Fruit fly (Drosophila melanogaster) whole organism, embryonic: Measurements from ENCODE around the gene fwd.

Source experiments
- Antp ChIP-seq: fragments of 200-800 bp; sonication (Bioruptor generic); optimal IDR thresholded peaks from 3 replicates; lab custom pipeline; 2016; ENCODE audit warnings: missing biosample characterization, missing genetic modification characterization
- CG11093 ChIP-seq: fragments of 200-800 bp; sonication (Bioruptor generic); IDR thresholded peaks from 3 replicates; pipeline ENCODE4 v1.3.6; 2022; ENCODE audit warnings: missing biosample characterization, missing genetic modification characterization
- CG11398 ChIP-seq: fragments of 200-800 bp; sonication (Bioruptor generic); optimal IDR thresholded peaks from 2 replicates; lab custom pipeline; 2016; ENCODE audit warnings: missing biosample characterization, missing genetic modification characterization
- CG13123 ChIP-seq: fragments of 200-800 bp; sonication (Bioruptor generic); optimal IDR thresholded peaks from 2 replicates; lab custom pipeline; 2016; ENCODE audit warnings: missing biosample characterization, missing genetic modification characterization
- CG15696 ChIP-seq: fragments of 200-800 bp; sonication (Bioruptor generic); optimal IDR thresholded peaks from 2 replicates; lab custom pipeline; 2019; ENCODE audit warnings: missing biosample characterization, mild to moderate bottlenecking, missing genetic modification characterization, moderate library complexity
- CG1602 ChIP-seq: fragments of 200-800 bp; sonication (Bioruptor generic); optimal IDR thresholded peaks from 3 replicates; lab custom pipeline; 2016; ENCODE audit warnings: missing biosample characterization, missing genetic modification characterization
- CG17359 ChIP-seq: fragments of 200-800 bp; sonication (Bioruptor generic); optimal IDR thresholded peaks from 3 replicates; lab custom pipeline; 2018; ENCODE audit warnings: missing biosample characterization, mild to moderate bottlenecking, missing genetic modification characterization, moderate library complexity
- CG2875 ChIP-seq: fragments of 200-800 bp; sonication (Bioruptor generic); optimal IDR thresholded peaks from 2 replicates; lab custom pipeline; 2017; ENCODE audit warnings: missing biosample characterization, mild to moderate bottlenecking, missing genetic modification characterization, missing genetic modification reagents
- CG33213 ChIP-seq: fragments of 200-800 bp; sonication (Bioruptor generic); optimal IDR thresholded peaks from 3 replicates; lab custom pipeline; 2016; ENCODE audit warnings: missing biosample characterization, missing genetic modification characterization
- CG3847 ChIP-seq: fragments of 200-800 bp; sonication (Bioruptor generic); IDR thresholded peaks from 2 replicates; pipeline ENCODE4 v1.3.6; 2022; ENCODE audit warnings: missing biosample characterization, missing genetic modification characterization
- CG4328 ChIP-seq: fragments of 200-800 bp; sonication (Bioruptor generic); optimal IDR thresholded peaks from 3 replicates; lab custom pipeline; 2017; ENCODE audit warnings: missing biosample characterization, missing genetic modification reagents, missing genetic modification characterization
- CG5953 ChIP-seq: fragments of 200-800 bp; sonication (Bioruptor generic); IDR thresholded peaks from 2 replicates; pipeline ENCODE4 v1.3.6; 2022; ENCODE audit warnings: missing biosample characterization, missing genetic modification characterization
- CG8765 ChIP-seq: fragments of 200-800 bp; sonication (Bioruptor generic); IDR thresholded peaks from 2 replicates; pipeline ENCODE4 v1.3.6; 2022; ENCODE audit warnings: missing biosample characterization, missing genetic modification characterization
- CG9932 ChIP-seq: fragments of 200-800 bp; sonication (Bioruptor generic); IDR thresholded peaks from 2 replicates; pipeline ENCODE4 v1.3.6; 2022; ENCODE audit warnings: missing biosample characterization, missing genetic modification characterization
- Dek ChIP-seq: fragments of 200-800 bp; sonication (Bioruptor generic); optimal IDR thresholded peaks from 3 replicates; lab custom pipeline; 2019; ENCODE audit warnings: missing biosample characterization, mild to moderate bottlenecking, missing genetic modification characterization, moderate library complexity
- Dref ChIP-seq: fragments of 200-800 bp; sonication (Bioruptor generic); IDR thresholded peaks from 2 replicates; pipeline ENCODE4 v1.3.6; 2022; ENCODE audit warnings: missing biosample characterization, missing genetic modification characterization
- Drgx ChIP-seq: fragments of 200-800 bp; sonication (Bioruptor generic); IDR thresholded peaks from 2 replicates; pipeline ENCODE4 v1.3.6; 2022; ENCODE audit warnings: missing biosample characterization, missing genetic modification characterization
- HLHmδ ChIP-seq: fragments of 200-800 bp; sonication (Bioruptor generic); optimal IDR thresholded peaks from 2 replicates; lab custom pipeline; 2018; ENCODE audit warnings: missing biosample characterization, mild to moderate bottlenecking, missing genetic modification characterization, moderate library complexity
- MESR4 ChIP-seq: fragments of 200-800 bp; sonication (Bioruptor generic); optimal IDR thresholded peaks from 2 replicates; lab custom pipeline; 2018; ENCODE audit warnings: missing biosample characterization, mild to moderate bottlenecking, missing genetic modification characterization, moderate library complexity
- Mad ChIP-seq: fragments of 200-800 bp; sonication (Bioruptor generic); optimal IDR thresholded peaks from 2 replicates; lab custom pipeline; 2016; ENCODE audit warnings: missing biosample characterization, missing genetic modification characterization
- Neu2 ChIP-seq: fragments of 200-800 bp; sonication (Bioruptor generic); optimal IDR thresholded peaks from 3 replicates; lab custom pipeline; 2016; ENCODE audit warnings: missing biosample characterization, missing genetic modification characterization, borderline replicate concordance
- Optix ChIP-seq: fragments of 200-800 bp; sonication (Bioruptor generic); IDR thresholded peaks from 3 replicates; pipeline ENCODE4 v1.3.6; 2022; ENCODE audit warnings: missing biosample characterization, missing genetic modification characterization
- Poxn ChIP-seq: fragments of 200-800 bp; sonication (Bioruptor generic); IDR thresholded peaks from 2 replicates; pipeline ENCODE4 v1.3.6; 2022; ENCODE audit warnings: missing biosample characterization, missing genetic modification characterization
- Six4 ChIP-seq: fragments of 200-800 bp; sonication (Bioruptor generic); optimal IDR thresholded peaks from 2 replicates; lab custom pipeline; 2016; ENCODE audit warnings: missing biosample characterization, missing genetic modification characterization
- Sry-δ ChIP-seq: fragments of 200-800 bp; sonication (Bioruptor generic); optimal IDR thresholded peaks from 2 replicates; lab custom pipeline; 2016; ENCODE audit warnings: missing biosample characterization, missing genetic modification characterization
- Trl ChIP-seq, 3 experiments: fragments of >200 bp in 2 of 3; fragments of 200-800 bp in 1 of 3; sonication (Bioruptor generic) in 1 of 3; optimal IDR thresholded peaks; 2 replicates in 1 of 3; 3 replicates in 2 of 3; lab custom pipeline; 2016 to 2017; ENCODE audit warnings: missing biosample characterization in 1 of 3, missing genetic modification characterization in 1 of 3
- Xbp1 ChIP-seq: fragments of 200-800 bp; sonication (Bioruptor generic); optimal IDR thresholded peaks from 3 replicates; lab custom pipeline; 2016; ENCODE audit warnings: missing biosample characterization, mild to moderate bottlenecking, missing genetic modification characterization
- bsh ChIP-seq, 2 experiments: fragments of 200-800 bp; sonication (Bioruptor generic); optimal IDR thresholded peaks; 2 replicates each; lab custom pipeline; 2017 to 2018; ENCODE audit warnings: mild to moderate bottlenecking in 2 of 2, missing biosample characterization in 2 of 2, missing genetic modification characterization in 2 of 2, moderate library complexity in 1 of 2
- chif ChIP-seq, 2 experiments: fragments of 200-800 bp; sonication (Bioruptor generic); optimal IDR thresholded peaks; 3 replicates each; lab custom pipeline; 2016; ENCODE audit warnings: missing biosample characterization in 2 of 2, missing genetic modification characterization in 2 of 2
- crol ChIP-seq: fragments of 200-800 bp; sonication (Bioruptor generic); IDR thresholded peaks from 2 replicates; pipeline ENCODE4 v1.3.6; 2022; ENCODE audit warnings: missing biosample characterization, missing genetic modification characterization
- dati ChIP-seq: fragments of 200-800 bp; sonication (Bioruptor generic); IDR thresholded peaks from 2 replicates; pipeline ENCODE4 v1.3.6; 2022; ENCODE audit warnings: missing biosample characterization, missing genetic modification characterization
- jumu ChIP-seq: fragments of 200-800 bp; sonication (Bioruptor generic); optimal IDR thresholded peaks from 3 replicates; lab custom pipeline; 2016; ENCODE audit warnings: missing biosample characterization, missing genetic modification characterization
- kay ChIP-seq: fragments of 200-800 bp; sonication (Bioruptor generic); optimal IDR thresholded peaks from 2 replicates; lab custom pipeline; 2016; ENCODE audit warnings: missing biosample characterization, missing genetic modification characterization
- lov ChIP-seq, 2 experiments: fragments of 200-800 bp in 1 of 2; fragments of >200 bp in 1 of 2; sonication (Bioruptor generic) in 1 of 2; IDR thresholded peaks in 1 of 2; optimal IDR thresholded peaks in 1 of 2; 2 replicates in 1 of 2; 3 replicates in 1 of 2; pipeline versions ENCODE4 v1.3.6 to Lab custom; 2017 to 2022; ENCODE audit warnings: missing biosample characterization in 1 of 2, missing genetic modification characterization in 1 of 2
- nom ChIP-seq: fragments of 200-800 bp; sonication (Bioruptor generic); optimal IDR thresholded peaks from 2 replicates; lab custom pipeline; 2017; ENCODE audit warnings: missing biosample characterization, missing genetic modification characterization, mild to moderate bottlenecking, moderate library complexity, missing genetic modification reagents
- org-1 ChIP-seq: fragments of 200-800 bp; sonication (Bioruptor generic); optimal IDR thresholded peaks from 2 replicates; lab custom pipeline; 2017; ENCODE audit warnings: missing biosample characterization, missing genetic modification characterization
- pb ChIP-seq: fragments of 200-800 bp; sonication (Bioruptor generic); optimal IDR thresholded peaks from 3 replicates; lab custom pipeline; 2016; ENCODE audit warnings: missing biosample characterization, missing genetic modification characterization
- pnt ChIP-seq: fragments of 200-800 bp; sonication (Bioruptor generic); optimal IDR thresholded peaks from 3 replicates; lab custom pipeline; 2016; ENCODE audit warnings: missing biosample characterization, missing genetic modification characterization
- pum ChIP-seq: fragments of 200-800 bp; sonication (Bioruptor generic); optimal IDR thresholded peaks from 2 replicates; lab custom pipeline; 2016; ENCODE audit warnings: missing biosample characterization, missing genetic modification characterization
- repo ChIP-seq: fragments of 200-800 bp; sonication (Bioruptor generic); optimal IDR thresholded peaks from 2 replicates; lab custom pipeline; 2016; ENCODE audit warnings: missing biosample characterization, missing genetic modification characterization
- salm ChIP-seq: fragments of 200-800 bp; sonication (Bioruptor generic); optimal IDR thresholded peaks from 2 replicates; lab custom pipeline; 2018; ENCODE audit warnings: missing biosample characterization, mild to moderate bottlenecking, missing genetic modification characterization
- sna ChIP-seq: fragments of 200-800 bp; sonication (Bioruptor generic); IDR thresholded peaks from 2 replicates; pipeline ENCODE4 v1.3.6; 2022; ENCODE audit warnings: missing biosample characterization, missing genetic modification characterization; ENCODE audit not compliant: partially characterized antibody
- sqz ChIP-seq: fragments of 200-800 bp; sonication (Bioruptor generic); optimal IDR thresholded peaks from 3 replicates; lab custom pipeline; 2018; ENCODE audit warnings: missing biosample characterization, mild to moderate bottlenecking, missing genetic modification characterization
- tio ChIP-seq: fragments of 200-800 bp; sonication (Bioruptor generic); optimal IDR thresholded peaks from 2 replicates; lab custom pipeline; 2017; ENCODE audit warnings: missing biosample characterization, missing genetic modification characterization, inconsistent platforms
- tll ChIP-seq, 2 experiments: fragments of 200-800 bp in 1 of 2; fragments of >200 bp in 1 of 2; sonication (Bioruptor generic) in 1 of 2; optimal IDR thresholded peaks; 2 replicates each; lab custom pipeline; 2017 to 2019; ENCODE audit warnings: missing biosample characterization in 2 of 2, missing genetic modification characterization in 2 of 2, mild to moderate bottlenecking in 1 of 2, moderate library complexity in 1 of 2
- twi ChIP-seq: fragments of 200-800 bp; optimal IDR thresholded peaks from 2 replicates; lab custom pipeline; 2019; ENCODE audit warnings: missing biosample characterization, mild to moderate bottlenecking, missing genetic modification characterization, moderate library complexity

Gene fwd

dm6 chr3L:271501-272249 lies 48.0 kb downstream of the fwd start (continued):
- TF ChIP-seq Mad (GFP tag; lab: Kevin White, UChicago) (no peak), crol (GFP tag; lab: Robert Waterston, UW) (no peak), HLHmδ (GFP tag; lab: Kevin White, UChicago) (peak; percentile 75), twi (tag; lab: Kevin White, UChicago) (peak; percentile 93), pnt (GFP tag; lab: Kevin White, UChicago) (no peak), Trl (optimal IDR thresholded peaks at IDR 0.05; lab: Kevin White, UChicago) (peak; percentile 88 to 91), Trl (GFP tag; optimal IDR thresholded peaks at IDR 0.05; lab: Kevin White, UChicago) (no peak), bsh (GFP tag; optimal IDR thresholded peaks at IDR 0.05; lab: Kevin White, UChicago) (no peak), nom (peak; percentile 43)

- peak; percentile 75 for TF ChIP-seq CG4328 (GFP tag; lab: Kevin White, UChicago)
- peak; percentile 48 for TF ChIP-seq Six4 (GFP tag; lab: Kevin White, UChicago)
- no peak for TF ChIP-seq Dref (GFP tag; lab: Robert Waterston, UW)
- TF ChIP-seq MESR4: peak; percentile 12
- no peak for TF ChIP-seq sna (GFP tag; lab: Robert Waterston, UW)
- TF ChIP-seq pb (GFP tag; lab: Kevin White, UChicago): peak; percentile 49
- peak in 1 of 2 experiments; percentile 72 for TF ChIP-seq tll (GFP tag; optimal IDR thresholded peaks at IDR 0.05; lab: Kevin White, UChicago)
- peak; percentile 36 for TF ChIP-seq Xbp1 (GFP tag; lab: Kevin White, UChicago)
- TF ChIP-seq pum (GFP tag; lab: Kevin White, UChicago): peak; percentile 39
- peak; percentile 65 for TF ChIP-seq CG15696 (tag; lab: Kevin White, UChicago)
- no peak for TF ChIP-seq Poxn (GFP tag; lab: Robert Waterston, UW)
- peak; percentile 53 for TF ChIP-seq CG2875
- TF ChIP-seq dati (GFP tag; lab: Robert Waterston, UW): no peak
- TF ChIP-seq CG17359 (tag; lab: Kevin White, UChicago): peak; percentile 26
- TF ChIP-seq lov (optimal IDR thresholded peaks at IDR 0.05; lab: Kevin White, UChicago): no peak
- TF ChIP-seq lov (GFP tag; IDR thresholded peaks at IDR 0.05; lab: Robert Waterston, UW): no peak
- TF ChIP-seq Drgx (GFP tag; lab: Robert Waterston, UW): peak; percentile 31; the same call in 1 of the 2 replicates
- TF ChIP-seq Neu2: no peak
- TF ChIP-seq chif (GFP tag; optimal IDR thresholded peaks at IDR 0.05; lab: Kevin White, UChicago): peak; percentile 15 to 16
- TF ChIP-seq Antp (GFP tag; lab: Kevin White, UChicago): no peak
- TF ChIP-seq org-1 (GFP tag; lab: Kevin White, UChicago): peak; percentile 54
- no peak for TF ChIP-seq Dek (tag; lab: Kevin White, UChicago)
- no peak for TF ChIP-seq tio (GFP tag; lab: Kevin White, UChicago)
- peak; percentile 37 for TF ChIP-seq CG33213 (GFP tag; lab: Kevin White, UChicago)
- TF ChIP-seq CG11398 (GFP tag; lab: Kevin White, UChicago): peak; percentile 71
- TF ChIP-seq CG1602 (GFP tag; lab: Kevin White, UChicago): no peak
- peak; percentile 14 for TF ChIP-seq sqz (GFP tag; lab: Kevin White, UChicago)
- TF ChIP-seq CG11093 (GFP tag; lab: Robert Waterston, UW): no peak
- no peak for TF ChIP-seq CG8765 (GFP tag; lab: Robert Waterston, UW)
- no peak for TF ChIP-seq Sry-δ (GFP tag; lab: Kevin White, UChicago)
- no peak for TF ChIP-seq CG3847 (GFP tag; lab: Robert Waterston, UW)
- peak; percentile 22 for TF ChIP-seq CG13123 (GFP tag; lab: Kevin White, UChicago)
- no peak for TF ChIP-seq CG5953 (GFP tag; lab: Robert Waterston, UW)
- TF ChIP-seq Optix: no peak
- TF ChIP-seq kay (GFP tag; lab: Kevin White, UChicago): peak; percentile 28
- TF ChIP-seq repo (GFP tag; lab: Kevin White, UChicago): no peak
- no peak for TF ChIP-seq CG9932
- peak; percentile 36 for TF ChIP-seq jumu
- TF ChIP-seq salm (tag; lab: Kevin White, UChicago): no peak
Measured at dm6 chr3L:270760-271500, 48.8 kb downstream of the fwd start, which contains the start of gene miple2. Gene miple2 (plus strand): TSS chr3L:271200.
